Fruit fly (Drosophila melanogaster) whole organism, embryonic: ENCODE results near the gene CG15208.

ENCODE experiments used
- Antp ChIP-seq: fragments of 200-800 bp; sonication (Bioruptor generic); optimal IDR thresholded peaks from 3 replicates; lab custom pipeline; 2016; ENCODE audit warnings: missing biosample characterization, missing genetic modification characterization
- Atf3 ChIP-seq: fragments of 200-800 bp; sonication (Bioruptor generic); optimal IDR thresholded peaks from 3 replicates; lab custom pipeline; 2016; ENCODE audit warnings: missing biosample characterization, missing genetic modification characterization
- Awh ChIP-seq: fragments of 200-800 bp; sonication (Bioruptor generic); IDR thresholded peaks from 2 replicates; pipeline ENCODE4, ENCODE4 v1.3.6; 2022; ENCODE audit warnings: missing biosample characterization, missing genetic modification characterization
- Blimp-1 ChIP-seq: fragments of 200-800 bp; sonication (Bioruptor generic); optimal IDR thresholded peaks from 3 replicates; lab custom pipeline; 2018; ENCODE audit warnings: missing biosample characterization, missing genetic modification characterization, mild to moderate bottlenecking, moderate library complexity, missing genetic modification reagents
- CG10431 ChIP-seq: fragments of 200-800 bp; sonication (Bioruptor generic); optimal IDR thresholded peaks from 3 replicates; lab custom pipeline; 2018; ENCODE audit warnings: missing biosample characterization, mild to moderate bottlenecking, missing genetic modification characterization
- CG1233 ChIP-seq: fragments of 200-800 bp; sonication (Bioruptor generic); optimal IDR thresholded peaks from 4 replicates; lab custom pipeline; 2018; ENCODE audit warnings: missing biosample characterization, mild to moderate bottlenecking, missing genetic modification characterization
- CG15011 ChIP-seq: fragments of 200-800 bp; sonication (Bioruptor generic); optimal IDR thresholded peaks from 3 replicates; lab custom pipeline; 2018; ENCODE audit warnings: missing biosample characterization, mild to moderate bottlenecking, missing genetic modification characterization
- CG15479 ChIP-seq: fragments of 200-800 bp; sonication (Bioruptor generic); optimal IDR thresholded peaks from 3 replicates; lab custom pipeline; 2019; ENCODE audit warnings: missing biosample characterization, mild to moderate bottlenecking, missing genetic modification characterization, moderate library complexity
- CG18262 ChIP-seq: fragments of 200-800 bp; optimal IDR thresholded peaks from 3 replicates; lab custom pipeline; 2019; ENCODE audit warnings: missing biosample characterization, mild to moderate bottlenecking, missing genetic modification characterization, moderate library complexity
- CG30020 ChIP-seq: fragments of 200-800 bp; optimal IDR thresholded peaks from 2 replicates; lab custom pipeline; 2019; ENCODE audit warnings: missing biosample characterization, mild to moderate bottlenecking, missing genetic modification characterization, moderate library complexity
- CG3065 ChIP-seq: fragments of 200-800 bp; sonication (Bioruptor generic); optimal IDR thresholded peaks from 2 replicates; lab custom pipeline; 2016; ENCODE audit warnings: missing biosample characterization, missing genetic modification characterization
- CG3407 ChIP-seq: fragments of 200-800 bp; sonication (Bioruptor generic); optimal IDR thresholded peaks from 2 replicates; lab custom pipeline; 2018; ENCODE audit warnings: missing biosample characterization, mild to moderate bottlenecking, missing genetic modification characterization
- CG3726 ChIP-seq: fragments of 200-800 bp; sonication (Bioruptor generic); IDR thresholded peaks from 3 replicates; pipeline ENCODE4, ENCODE4 v1.3.6; 2022; ENCODE audit warnings: missing biosample characterization, missing genetic modification characterization
- CG3995 ChIP-seq: fragments of 200-800 bp; sonication (Bioruptor generic); optimal IDR thresholded peaks from 3 replicates; lab custom pipeline; 2016; ENCODE audit warnings: missing biosample characterization, missing genetic modification characterization
- CG8388 ChIP-seq: fragments of 200-800 bp; sonication (Bioruptor generic); optimal IDR thresholded peaks from 2 replicates; lab custom pipeline; 2019; ENCODE audit warnings: missing biosample characterization, mild to moderate bottlenecking, missing genetic modification characterization, moderate library complexity
- CG8944 ChIP-seq: fragments of 200-800 bp; sonication (Bioruptor generic); optimal IDR thresholded peaks from 3 replicates; lab custom pipeline; 2016; ENCODE audit warnings: missing biosample characterization, missing genetic modification characterization
- CG9609 ChIP-seq: fragments of 200-800 bp; sonication (Bioruptor generic); optimal IDR thresholded peaks from 3 replicates; lab custom pipeline; 2016; ENCODE audit warnings: missing biosample characterization, missing genetic modification characterization
- CG9932 ChIP-seq: fragments of 200-800 bp; sonication (Bioruptor generic); IDR thresholded peaks from 2 replicates; pipeline ENCODE4 v1.3.6; 2022; ENCODE audit warnings: missing biosample characterization, missing genetic modification characterization
- Camta ChIP-seq: fragments of 200-800 bp; sonication (Bioruptor generic); optimal IDR thresholded peaks from 2 replicates; lab custom pipeline; 2016; ENCODE audit warnings: missing biosample characterization, missing genetic modification characterization
- Dip2 ChIP-seq: fragments of 200-800 bp; sonication (Bioruptor generic); IDR thresholded peaks from 2 replicates; pipeline ENCODE4 v1.3.6; 2022; ENCODE audit warnings: missing biosample characterization, missing genetic modification characterization
- Drgx ChIP-seq: fragments of 200-800 bp; sonication (Bioruptor generic); IDR thresholded peaks from 2 replicates; pipeline ENCODE4 v1.3.6; 2022; ENCODE audit warnings: missing biosample characterization, missing genetic modification characterization
- Ets65A ChIP-seq: fragments of 200-800 bp; sonication (Bioruptor generic); peaks from one replicate; lab custom pipeline; 2016; ENCODE audit warnings: missing biosample characterization, missing genetic modification characterization
- Fer1 ChIP-seq: fragments of 200-800 bp; sonication (Bioruptor generic); optimal IDR thresholded peaks from 2 replicates; lab custom pipeline; 2017; ENCODE audit warnings: missing biosample characterization, mild to moderate bottlenecking, missing genetic modification characterization
- Fer2 ChIP-seq: fragments of 200-800 bp; sonication (Bioruptor generic); optimal IDR thresholded peaks from 2 replicates; lab custom pipeline; 2018; ENCODE audit warnings: missing biosample characterization, mild to moderate bottlenecking, missing genetic modification characterization, moderate library complexity
- Hr39 ChIP-seq: fragments of >200 bp; optimal IDR thresholded peaks from 2 replicates; lab custom pipeline; 2017
- Meics ChIP-seq: fragments of 200-800 bp; sonication (Bioruptor generic); optimal IDR thresholded peaks from 2 replicates; lab custom pipeline; 2017; ENCODE audit warnings: missing biosample characterization, mild to moderate bottlenecking, missing genetic modification characterization
- NK7.1 ChIP-seq: fragments of 200-800 bp; sonication (Bioruptor generic); optimal IDR thresholded peaks from 3 replicates; lab custom pipeline; 2016; ENCODE audit warnings: missing biosample characterization, missing genetic modification characterization
- Rfx ChIP-seq: fragments of 200-800 bp; sonication (Bioruptor generic); IDR thresholded peaks from 2 replicates; pipeline ENCODE4 v1.3.6; 2022; ENCODE audit warnings: missing biosample characterization, missing genetic modification characterization
- Scr ChIP-seq: fragments of 200-800 bp; sonication (Bioruptor generic); IDR thresholded peaks from 2 replicates; pipeline ENCODE4 v1.3.6; 2022; ENCODE audit warnings: missing biosample characterization, missing genetic modification characterization; ENCODE audit not compliant: partially characterized antibody
- Six4 ChIP-seq: fragments of 200-800 bp; sonication (Bioruptor generic); optimal IDR thresholded peaks from 2 replicates; lab custom pipeline; 2016; ENCODE audit warnings: missing biosample characterization, missing genetic modification characterization
- bigmax ChIP-seq: fragments of 200-800 bp; sonication (Bioruptor generic); optimal IDR thresholded peaks from 2 replicates; lab custom pipeline; 2018; ENCODE audit warnings: missing biosample characterization, mild to moderate bottlenecking, missing genetic modification characterization
- chn ChIP-seq: fragments of 200-800 bp; sonication (Bioruptor generic); optimal IDR thresholded peaks from 2 replicates; lab custom pipeline; 2016; ENCODE audit warnings: missing biosample characterization, missing genetic modification characterization
- crp ChIP-seq, 2 experiments: fragments of 200-800 bp; sonication (Bioruptor generic); optimal IDR thresholded peaks; 2 replicates in 1 of 2; 3 replicates in 1 of 2; lab custom pipeline; 2017; ENCODE audit warnings: missing biosample characterization in 2 of 2, missing genetic modification characterization in 2 of 2, mild to moderate bottlenecking in 1 of 2, moderate library complexity in 1 of 2
- dan ChIP-seq: fragments of 200-800 bp; sonication (Bioruptor generic); IDR thresholded peaks from 2 replicates; pipeline ENCODE4 v1.3.6; 2022; ENCODE audit warnings: missing biosample characterization, missing genetic modification characterization
- ems ChIP-seq: fragments of 200-800 bp; sonication (Bioruptor generic); optimal IDR thresholded peaks from 3 replicates; lab custom pipeline; 2016; ENCODE audit warnings: missing biosample characterization, missing genetic modification characterization
- ftz-f1 ChIP-seq: fragments of 200-800 bp; sonication (Bioruptor generic); optimal IDR thresholded peaks from 2 replicates; lab custom pipeline; 2016; ENCODE audit warnings: missing biosample characterization, missing genetic modification characterization
- gfzf ChIP-seq: fragments of 200-800 bp; sonication (Bioruptor generic); optimal IDR thresholded peaks from 2 replicates; lab custom pipeline; 2016; ENCODE audit warnings: missing biosample characterization, mild to moderate bottlenecking, missing genetic modification characterization, moderate library complexity
- jumu ChIP-seq: fragments of 200-800 bp; sonication (Bioruptor generic); optimal IDR thresholded peaks from 3 replicates; lab custom pipeline; 2016; ENCODE audit warnings: missing biosample characterization, missing genetic modification characterization
- nerfin-1 ChIP-seq: fragments of 200-800 bp; sonication (Bioruptor generic); optimal IDR thresholded peaks from 3 replicates; lab custom pipeline; 2019; ENCODE audit warnings: missing biosample characterization, mild to moderate bottlenecking, missing genetic modification characterization, moderate library complexity
- oc ChIP-seq: fragments of 200-800 bp; sonication (Bioruptor generic); optimal IDR thresholded peaks from 2 replicates; lab custom pipeline; 2018; ENCODE audit warnings: missing biosample characterization, mild to moderate bottlenecking, missing genetic modification characterization, moderate library complexity
- onecut ChIP-seq: fragments of 200-800 bp; sonication (Bioruptor generic); IDR thresholded peaks from 2 replicates; pipeline ENCODE4 v1.3.6; 2022; ENCODE audit warnings: missing biosample characterization, missing genetic modification characterization
- pfk ChIP-seq: fragments of 200-800 bp; sonication (Bioruptor generic); optimal IDR thresholded peaks from 2 replicates; lab custom pipeline; 2018; ENCODE audit warnings: missing biosample characterization, mild to moderate bottlenecking, missing genetic modification characterization, moderate library complexity
- salm ChIP-seq: fragments of 200-800 bp; sonication (Bioruptor generic); optimal IDR thresholded peaks from 2 replicates; lab custom pipeline; 2018; ENCODE audit warnings: missing biosample characterization, mild to moderate bottlenecking, missing genetic modification characterization
- schlank ChIP-seq: fragments of 200-800 bp; sonication (Bioruptor generic); optimal IDR thresholded peaks from 2 replicates; lab custom pipeline; 2018; ENCODE audit warnings: missing biosample characterization, mild to moderate bottlenecking, missing genetic modification characterization
- sug ChIP-seq: fragments of 200-800 bp; optimal IDR thresholded peaks from 2 replicates; lab custom pipeline; 2019; ENCODE audit warnings: missing biosample characterization, mild to moderate bottlenecking, missing genetic modification characterization, moderate library complexity
- tna ChIP-seq: fragments of 200-800 bp; sonication (Bioruptor generic); IDR thresholded peaks from 2 replicates; pipeline ENCODE4 v1.3.6; 2022; ENCODE audit warnings: missing biosample characterization, missing genetic modification characterization; ENCODE audit not compliant: partially characterized antibody
- toy ChIP-seq: fragments of 200-800 bp; sonication (Bioruptor generic); IDR thresholded peaks from 2 replicates; pipeline ENCODE4 v1.3.6; 2022; ENCODE audit warnings: missing biosample characterization, missing genetic modification characterization
- wor ChIP-seq: fragments of 200-800 bp; sonication (Bioruptor generic); IDR thresholded peaks from 2 replicates; pipeline ENCODE4 v1.3.6; 2022; ENCODE audit warnings: missing biosample characterization, missing genetic modification characterization
- zen2 ChIP-seq: fragments of 200-800 bp; sonication (Bioruptor generic); IDR thresholded peaks from 3 replicates; pipeline ENCODE4 v1.3.6; 2022; ENCODE audit warnings: missing biosample characterization, missing genetic modification characterization; ENCODE audit not compliant: partially characterized antibody
- zf30C ChIP-seq: fragments of 200-800 bp; sonication (Bioruptor generic); optimal IDR thresholded peaks from 3 replicates; lab custom pipeline; 2018; ENCODE audit warnings: missing biosample characterization, mild to moderate bottlenecking, missing genetic modification characterization

The CG15208 gene

dm6 chrX:10877087-10877935, 22.5 kb upstream of the CG15208 start, which contains the start of gene CG1637 (continued):
- no peak for TF ChIP-seq CG9932 (GFP tag; lab: Robert Waterston, UW)
- no peak for TF ChIP-seq CG15011 (GFP tag; lab: Kevin White, UChicago)
- no peak for TF ChIP-seq oc
- TF ChIP-seq Scr (GFP tag; lab: Robert Waterston, UW): peak; percentile 76
- TF ChIP-seq CG15479 (GFP tag; lab: Kevin White, UChicago): no peak
- peak; percentile 62 for TF ChIP-seq zf30C (GFP tag; lab: Kevin White, UChicago)
- TF ChIP-seq Atf3 (GFP tag; lab: Kevin White, UChicago): no peak
- no peak for TF ChIP-seq CG3407 (GFP tag; lab: Kevin White, UChicago)
- no peak for TF ChIP-seq Ets65A (GFP tag; lab: Kevin White, UChicago)
- TF ChIP-seq Dip2 (GFP tag; lab: Robert Waterston, UW): no peak
- peak in 1 of 2 experiments; percentile 25 for TF ChIP-seq crp (GFP tag; optimal IDR thresholded peaks at IDR 0.05; lab: Kevin White, UChicago)
- no peak for TF ChIP-seq CG1233 (GFP tag; lab: Kevin White, UChicago)
- peak; percentile 40 for TF ChIP-seq ftz-f1 (GFP tag; lab: Kevin White, UChicago)
- TF ChIP-seq Awh: no peak
- no peak for TF ChIP-seq toy (GFP tag; lab: Robert Waterston, UW)
- TF ChIP-seq Drgx (GFP tag; lab: Robert Waterston, UW): peak; percentile 61
- no peak for TF ChIP-seq wor
- TF ChIP-seq Fer1 (GFP tag; lab: Kevin White, UChicago): no peak
- TF ChIP-seq Blimp-1 (GFP tag; lab: Kevin White, UChicago): no peak
- no peak for TF ChIP-seq pfk (GFP tag; lab: Kevin White, UChicago)
- TF ChIP-seq nerfin-1: no peak
- TF ChIP-seq Antp (GFP tag; lab: Kevin White, UChicago): no peak
- no peak for TF ChIP-seq sug
- no peak for TF ChIP-seq Fer2 (tag; lab: Kevin White, UChicago)
- TF ChIP-seq tna: 0 out of 2 replicates have a peak, but pooled peaks have one; percentile 33
- TF ChIP-seq CG3726 (GFP tag; lab: Robert Waterston, UW): no peak
- TF ChIP-seq Six4: no peak
- TF ChIP-seq zen2: peak; percentile 66
- peak; percentile 82 for TF ChIP-seq gfzf (GFP tag; lab: Kevin White, UChicago)
- no peak for TF ChIP-seq dan
- TF ChIP-seq Camta (GFP tag; lab: Kevin White, UChicago): no peak
- no peak for TF ChIP-seq onecut (GFP tag; lab: Robert Waterston, UW)
- TF ChIP-seq NK7.1 (GFP tag; lab: Kevin White, UChicago): no peak
- no peak for TF ChIP-seq schlank (tag; lab: Kevin White, UChicago)
- no peak for TF ChIP-seq CG8388
- TF ChIP-seq salm (tag; lab: Kevin White, UChicago): no peak
- no peak for TF ChIP-seq CG3995 (GFP tag; lab: Kevin White, UChicago)
- TF ChIP-seq bigmax: no peak
- TF ChIP-seq CG18262: no peak
- TF ChIP-seq Meics (GFP tag; lab: Kevin White, UChicago): no peak
- no peak for TF ChIP-seq jumu (GFP tag; lab: Kevin White, UChicago)
- no peak for TF ChIP-seq CG8944 (GFP tag; lab: Kevin White, UChicago)
- TF ChIP-seq CG10431 (GFP tag; lab: Kevin White, UChicago): no peak
- no peak for TF ChIP-seq chn (GFP tag; lab: Kevin White, UChicago)
- no peak for TF ChIP-seq CG3065 (GFP tag; lab: Kevin White, UChicago)
- TF ChIP-seq CG9609 (GFP tag; lab: Kevin White, UChicago): no peak
- TF ChIP-seq ems (GFP tag; lab: Kevin White, UChicago): no peak
- TF ChIP-seq Hr39 (lab: Kevin White, UChicago): no peak
- TF ChIP-seq Rfx (GFP tag; lab: Robert Waterston, UW): no peak
- TF ChIP-seq CG30020 (tag; lab: Kevin White, UChicago): no peak
